Worm (Caenorhabditis elegans): ENCODE measurements around the gene C29A12.22.

DNA sequence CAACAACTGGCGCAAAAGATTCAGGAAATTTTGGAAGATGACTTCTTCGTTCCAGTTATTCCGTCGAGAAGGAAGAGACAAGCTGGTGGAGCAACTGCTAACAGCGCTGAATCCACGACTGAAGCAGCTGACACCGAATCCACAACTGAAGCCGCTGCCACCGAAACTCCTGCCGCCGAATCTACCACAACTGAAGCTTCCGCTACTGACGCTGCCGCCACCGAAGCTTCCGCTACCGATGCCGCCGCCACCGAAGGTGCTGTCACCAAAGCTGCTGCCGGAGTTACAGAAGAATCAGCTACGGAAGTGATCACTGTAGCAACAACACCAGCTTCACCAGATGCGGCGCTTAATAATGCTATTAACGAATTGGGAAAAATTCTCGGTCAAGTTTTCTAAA is 17.4 kb upstream of the C29A12.22 start:
- no peak for TF ChIP-seq nhr-111 (GFP tag; optimal IDR thresholded peaks at IDR 0.05)
- TF ChIP-seq F26F4.8 (GFP tag; conservative IDR thresholded peaks at IDR 0.05), result no peak
- no peak for TF ChIP-seq Y48G9A.11 (GFP tag; IDR thresholded peaks at IDR 0.05)
- TF ChIP-seq php-3 (GFP tag; IDR thresholded peaks at IDR 0.05), result no peak
